Worm (Caenorhabditis elegans): ENCODE data around the gene gfi-3.

Gene gfi-3

DNA sequence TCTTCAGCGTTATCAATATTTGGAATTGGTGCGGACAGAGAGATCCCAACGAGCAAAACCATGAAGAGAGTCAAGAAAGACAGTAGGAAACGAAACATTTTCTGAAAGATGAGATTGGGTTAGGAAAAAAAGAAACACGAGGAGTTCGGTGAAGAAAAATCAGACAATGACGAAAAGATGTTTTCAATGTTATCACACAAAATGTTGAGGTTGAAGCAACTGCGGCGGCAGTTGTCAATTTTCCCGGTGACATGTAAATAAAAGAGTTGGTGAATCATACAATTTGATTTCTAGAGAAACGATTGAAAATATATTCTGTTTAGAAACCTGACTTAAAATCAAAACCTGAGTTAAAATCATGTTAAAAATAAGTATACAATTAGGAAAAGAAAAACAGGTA lies 26.6 kb upstream of the gfi-3 start, which contains the start of gene F23D12.7 (continued):
- no peak for TF ChIP-seq lsy-27 (tag; optimal IDR thresholded peaks at IDR 0.05; ENCODE audit: borderline replicate concordance, insufficient read depth)

DNA sequence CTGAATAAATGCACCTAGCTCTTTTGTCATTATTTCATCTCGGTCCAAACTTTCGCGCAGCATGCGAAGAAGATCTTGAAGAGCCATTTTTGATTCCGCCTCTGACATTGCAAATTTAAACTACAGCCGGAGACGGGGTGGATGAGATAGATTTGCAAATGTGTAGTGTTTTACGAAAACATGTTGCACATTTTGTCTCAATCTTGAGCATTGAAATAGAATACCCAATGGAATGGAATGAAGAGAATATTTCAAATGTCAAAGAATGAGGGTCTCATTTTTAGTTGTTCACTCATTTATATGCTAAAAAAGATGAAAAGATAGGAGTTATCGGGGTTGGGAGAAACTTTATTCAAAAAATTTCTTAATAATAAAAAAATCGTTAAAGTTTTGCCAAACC lies 25.0 kb upstream of the gfi-3 start, which contains the start of gene Y66C5A.1:
Y66C5A.1 (minus strand) TSS at position 101 of the 400 bp plus-strand sequence.
- TF ChIP-seq ztf-22 (GFP tag; optimal IDR thresholded peaks at IDR 0.05): no peak
- TF ChIP-seq egrh-3 (GFP tag; IDR thresholded peaks at IDR 0.05): no peak
- TF ChIP-seq snpc-4 (GFP tag; optimal IDR thresholded peaks at IDR 0.05): no peak
- TF ChIP-seq snpc-4 (tag; optimal IDR thresholded peaks at IDR 0.05): no peak
- no peak for TF ChIP-seq Y79H2A.3 (GFP tag; conservative IDR thresholded peaks at IDR 0.05)
- no peak for TF ChIP-seq mxl-1 (tag; optimal IDR thresholded peaks at IDR 0.05)
- no peak for TF ChIP-seq gei-17 (GFP tag; optimal IDR thresholded peaks at IDR 0.05)
- no peak for TF ChIP-seq D2030.7 (GFP tag; IDR thresholded peaks at IDR 0.05)
- TF ChIP-seq ceh-79 (tag; optimal IDR thresholded peaks at IDR 0.05): no peak
- TF ChIP-seq Y95B8A.8 (GFP tag; IDR thresholded peaks at IDR 0.05): no peak
- no peak for TF ChIP-seq B0261.1 (tag; optimal IDR thresholded peaks at IDR 0.05)
- TF ChIP-seq Y53F4B.3 (GFP tag; IDR thresholded peaks at IDR 0.05): no peak
- no peak for TF ChIP-seq unc-130 (GFP tag; optimal IDR thresholded peaks at IDR 0.05)
- TF ChIP-seq ZK185.1 (tag; optimal IDR thresholded peaks at IDR 0.05; ENCODE audit: poor library complexity, severe bottlenecking): no peak
- TF ChIP-seq nhr-27 (tag; optimal IDR thresholded peaks at IDR 0.05): no peak
- TF ChIP-seq him-1 (tag; optimal IDR thresholded peaks at IDR 0.05): no peak
- no peak for TF ChIP-seq tbp1 (GFP tag; optimal IDR thresholded peaks at IDR 0.05)
- TF ChIP-seq F57A8.1 (GFP tag; optimal IDR thresholded peaks at IDR 0.05): no peak

DNA sequence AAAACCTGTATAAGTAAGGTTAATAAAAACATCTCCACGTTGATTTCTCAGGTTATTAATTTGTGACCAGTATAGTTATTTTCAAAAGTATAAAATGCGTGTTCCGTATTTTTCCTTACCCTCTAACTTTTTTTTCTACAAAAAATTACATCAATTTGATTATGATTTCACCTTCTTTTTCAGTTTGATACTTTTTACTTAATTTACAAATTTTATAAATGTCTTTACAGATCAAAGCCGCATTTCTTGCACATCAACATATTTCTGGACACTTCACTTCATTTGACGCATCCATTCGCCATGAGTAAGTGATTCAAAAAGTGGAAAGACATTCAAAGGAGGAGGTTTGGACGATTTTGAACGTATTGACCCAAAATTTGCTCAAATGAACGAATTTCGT lies 20.0 kb upstream of the gfi-3 start, which contains the start of gene Y66C5A.2:
Y66C5A.2 (plus strand) TSS at position 301 of the 400 bp plus-strand sequence.
- no peak for TF ChIP-seq F52B5.7 (tag; optimal IDR thresholded peaks at IDR 0.05)
- TF ChIP-seq sea-2 (GFP tag; IDR thresholded peaks at IDR 0.05): no peak
- no peak for TF ChIP-seq F37B4.10 (GFP tag; IDR thresholded peaks at IDR 0.05)
- TF ChIP-seq T26A5.8 (tag; optimal IDR thresholded peaks at IDR 0.05): no peak
- no peak for TF ChIP-seq Y95B8A.8 (GFP tag; IDR thresholded peaks at IDR 0.05)

DNA sequence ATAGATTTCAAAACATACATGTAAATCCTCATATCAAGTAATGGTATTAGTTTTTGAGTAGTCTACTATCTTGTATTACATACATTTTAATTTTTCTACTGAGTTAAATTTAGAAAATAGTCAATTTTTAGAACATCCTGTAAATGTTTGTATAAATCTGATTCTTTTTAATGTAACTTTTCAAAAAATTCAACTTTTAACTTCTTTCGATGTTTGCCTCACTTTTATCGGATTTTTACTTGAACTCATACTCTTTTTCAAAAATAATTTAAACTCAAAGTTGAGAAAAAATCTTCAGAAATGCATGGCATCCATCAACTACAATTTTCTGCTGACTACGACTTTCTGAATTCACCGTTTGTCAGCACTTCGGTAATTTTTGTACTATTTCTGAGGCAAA lies 15.9 kb upstream of the gfi-3 start, which contains the start of gene M163.7:
M163.7 (plus strand) TSS at position 301 of the 400 bp plus-strand sequence.
- no peak for TF ChIP-seq ceh-100 (GFP tag; IDR thresholded peaks at IDR 0.05)
- TF ChIP-seq cebp-1 (GFP tag; IDR thresholded peaks at IDR 0.05): no peak
- no peak for TF ChIP-seq cebp-1 (tag; optimal IDR thresholded peaks at IDR 0.05)
- no peak for TF ChIP-seq dpff-1 (tag; optimal IDR thresholded peaks at IDR 0.05)
- no peak for TF ChIP-seq madf-10 (tag; optimal IDR thresholded peaks at IDR 0.05)
- TF ChIP-seq ceh-79 (tag; optimal IDR thresholded peaks at IDR 0.05): no peak

DNA sequence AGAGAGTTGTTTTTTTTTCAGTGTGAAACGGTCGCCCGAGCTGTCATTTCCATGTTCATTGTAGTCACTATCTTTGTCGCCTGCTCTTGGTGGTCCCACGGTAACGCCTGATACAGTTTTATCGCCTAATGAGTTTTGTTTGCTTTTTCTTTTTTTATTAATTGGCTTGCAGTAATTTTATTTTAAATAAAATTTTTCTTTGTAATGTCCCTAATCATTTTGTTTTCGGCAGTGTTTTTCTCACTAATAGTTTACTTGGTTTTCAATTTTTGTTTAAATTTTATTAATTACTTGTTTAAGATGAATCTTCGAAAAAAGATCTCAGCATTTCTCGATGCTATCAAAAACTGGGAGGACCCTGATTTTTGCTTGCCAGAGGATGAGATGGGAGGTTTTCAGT lies 14.8 kb upstream of the gfi-3 start, which contains the start of gene M163.22:
M163.22 (plus strand) TSS at position 301 of the 400 bp plus-strand sequence.
- TF ChIP-seq T26A5.8 (tag; optimal IDR thresholded peaks at IDR 0.05): no peak
- no peak for TF ChIP-seq T07F8.4 (tag; optimal IDR thresholded peaks at IDR 0.05)
- no peak for TF ChIP-seq egl-18 (GFP tag; IDR thresholded peaks at IDR 0.05)
- TF ChIP-seq gei-17 (GFP tag; optimal IDR thresholded peaks at IDR 0.05): no peak
- TF ChIP-seq mes-4 (tag; optimal IDR thresholded peaks at IDR 0.05): no peak
- no peak for TF ChIP-seq efl-1 (GFP tag; optimal IDR thresholded peaks at IDR 0.05)
- no peak for TF ChIP-seq C06A6.2 (GFP tag; conservative IDR thresholded peaks at IDR 0.05)
- TF ChIP-seq Y95B8A.8 (GFP tag; IDR thresholded peaks at IDR 0.05): no peak
- TF ChIP-seq attf-5 (GFP tag; optimal IDR thresholded peaks at IDR 0.05): no peak
- TF ChIP-seq ztf-26 (tag; optimal IDR thresholded peaks at IDR 0.05): no peak
- no peak for TF ChIP-seq somi-1 (GFP tag; optimal IDR thresholded peaks at IDR 0.05)
